Fruit fly (Drosophila melanogaster): ENCODE results near the gene CG8369.

DNA sequence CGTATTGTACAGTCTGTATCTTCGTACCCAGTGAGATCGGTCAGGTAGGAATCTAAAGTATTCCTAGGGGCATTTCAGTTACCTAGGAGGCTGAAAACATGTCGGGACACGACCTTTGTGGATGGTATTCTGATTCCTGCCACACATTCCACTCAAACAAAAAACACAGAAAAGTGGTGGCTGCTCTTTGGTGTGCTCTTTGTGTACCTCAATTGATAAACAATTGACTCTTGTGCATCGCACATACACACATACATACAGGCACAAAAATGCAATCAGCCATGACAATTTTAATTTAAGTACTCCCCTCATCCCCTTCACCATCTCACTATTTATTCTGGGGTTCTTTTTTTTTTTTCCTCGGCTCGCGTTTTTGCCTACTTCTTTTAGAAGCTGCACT is 26.4 kb downstream of the CG8369 start:
- TF ChIP-seq pan (optimal IDR thresholded peaks at IDR 0.05) (no peak), psq (optimal IDR thresholded peaks at IDR 0.05) (no peak), CG8478 (optimal IDR thresholded peaks at IDR 0.05) (no peak), Dll (optimal IDR thresholded peaks at IDR 0.05) (no peak), EcR (GFP tag; optimal IDR thresholded peaks at IDR 0.05) (no peak), usp (GFP tag; optimal IDR thresholded peaks at IDR 0.05) (no peak)
